Worm (Caenorhabditis elegans): Measurements from ENCODE around the gene F53H4.2.
A peak's percentile ranks its signal among the peaks of the same experiment; 100 is the strongest.

- TF ChIP-seq pqm-1 (tag; optimal IDR thresholded peaks at IDR 0.05): no peak
- TF ChIP-seq rnt-1 (tag; optimal IDR thresholded peaks at IDR 0.05): peak; percentile 85
These were observed 7.5 kb upstream of the F53H4.2 start, which contains the start of gene acl-1 for ce11 chrX:15849397-15849935.
